Worm (Caenorhabditis elegans) whole organism, mixed stage, embryonic: Measurements from ENCODE around the gene ints-13.
A peak's percentile ranks its signal among the peaks of the same experiment; 100 is the strongest.

Source experiments
- M03D4.4 ChIP-seq: sonication (generic microtip); optimal IDR thresholded peaks from 2 replicates; lab custom pipeline; 2017; ENCODE audit warnings: mild to moderate bottlenecking, missing genetic modification characterization, missing compliant biosample characterization
- bed-3 ChIP-seq: fragments of 200-800 bp; sonication (Bioruptor generic); optimal IDR thresholded peaks from 3 replicates; lab custom pipeline; 2018; ENCODE audit warnings: mild to moderate bottlenecking, missing genetic modification characterization, moderate library complexity, missing compliant biosample characterization
- blmp-1 ChIP-seq: fragments of 150-350 bp; optimal IDR thresholded peaks from 2 replicates; lab custom pipeline; 2014; ENCODE audit warnings: missing biosample characterization, missing genetic modification characterization
- ceh-39 ChIP-seq: fragments of 150-350 bp; optimal IDR thresholded peaks from 2 replicates; lab custom pipeline; 2014; ENCODE audit warnings: missing biosample characterization, missing genetic modification characterization
- ceh-43 ChIP-seq: fragments of 200-800 bp; sonication (Bioruptor generic); optimal IDR thresholded peaks from 2 replicates; lab custom pipeline; 2018; ENCODE audit warnings: mild to moderate bottlenecking, missing genetic modification characterization, moderate library complexity, missing compliant biosample characterization
- ceh-83 ChIP-seq: fragments of 200-800 bp; sonication (Bioruptor generic); optimal IDR thresholded peaks from 2 replicates; lab custom pipeline; 2018; ENCODE audit warnings: mild to moderate bottlenecking, missing genetic modification characterization, missing compliant biosample characterization
- ces-1 ChIP-seq: fragments of 150-350 bp; optimal IDR thresholded peaks from 2 replicates; lab custom pipeline; 2014; ENCODE audit warnings: missing biosample characterization, missing genetic modification reagents, missing genetic modification characterization
- cnd-1 ChIP-seq: fragments of 200-800 bp; sonication (Bioruptor generic); optimal IDR thresholded peaks from 2 replicates; lab custom pipeline; 2018; ENCODE audit warnings: mild to moderate bottlenecking, missing genetic modification characterization, missing compliant biosample characterization
- drap-1 ChIP-seq: fragments of 200-800 bp; sonication (Bioruptor generic); optimal IDR thresholded peaks from 3 replicates; lab custom pipeline; 2018; ENCODE audit warnings: mild to moderate bottlenecking, missing genetic modification characterization, missing compliant biosample characterization
- elt-1 ChIP-seq: sonication (generic microtip); optimal IDR thresholded peaks from 2 replicates; lab custom pipeline; 2017; ENCODE audit warnings: missing genetic modification characterization, mild to moderate bottlenecking, missing compliant biosample characterization, antibody characterized with exemption, moderate library complexity, borderline replicate concordance; ENCODE audit not compliant: insufficient read depth
- hlh-1 ChIP-seq: fragments of 150-350 bp; optimal IDR thresholded peaks from 2 replicates; lab custom pipeline; 2014; ENCODE audit warnings: missing biosample characterization, missing genetic modification reagents, missing genetic modification characterization
- lin-13 ChIP-seq: fragments of 150-350 bp; optimal IDR thresholded peaks from 2 replicates; lab custom pipeline; 2014; ENCODE audit warnings: missing biosample characterization, missing genetic modification characterization
- lin-32 ChIP-seq: fragments of 200-800 bp; sonication (Bioruptor generic); optimal IDR thresholded peaks from 2 replicates; lab custom pipeline; 2018; ENCODE audit warnings: mild to moderate bottlenecking, missing genetic modification characterization, missing compliant biosample characterization
- mab-5 ChIP-seq: fragments of 150-350 bp; optimal IDR thresholded peaks from 2 replicates; lab custom pipeline; 2014; ENCODE audit warnings: missing biosample characterization, missing genetic modification characterization
- mep-1 ChIP-seq: fragments of 150-350 bp; optimal IDR thresholded peaks from 2 replicates; lab custom pipeline; 2017; ENCODE audit warnings: missing biosample characterization, missing genetic modification reagents, missing genetic modification characterization, inconsistent platforms
- mls-2 ChIP-seq: sonication (generic microtip); optimal IDR thresholded peaks from 2 replicates; lab custom pipeline; 2016; ENCODE audit warnings: mild to moderate bottlenecking, missing genetic modification characterization, moderate library complexity, missing compliant biosample characterization
- nhr-12 ChIP-seq: fragments of 150-350 bp; optimal IDR thresholded peaks from 2 replicates; lab custom pipeline; 2014; ENCODE audit warnings: missing biosample characterization, missing genetic modification characterization
- nhr-2 ChIP-seq: fragments of 150-350 bp; optimal IDR thresholded peaks from 2 replicates; lab custom pipeline; 2014; ENCODE audit warnings: missing biosample characterization, missing genetic modification characterization
- nhr-237 ChIP-seq: fragments of 150-350 bp; optimal IDR thresholded peaks from 2 replicates; lab custom pipeline; 2014; ENCODE audit warnings: missing biosample characterization, missing genetic modification characterization
- pha-4 ChIP-seq: fragments of 150-350 bp; optimal IDR thresholded peaks from 2 replicates; lab custom pipeline; 2018; ENCODE audit warnings: missing biosample characterization, missing genetic modification reagents, missing genetic modification characterization
- sem-2 ChIP-seq: fragments of 200-800 bp; sonication (Bioruptor generic); optimal IDR thresholded peaks from 2 replicates; lab custom pipeline; 2018; ENCODE audit warnings: mild to moderate bottlenecking, missing genetic modification characterization, missing compliant biosample characterization
- snpc-4 ChIP-seq: fragments of 150-350 bp; optimal IDR thresholded peaks from 2 replicates; lab custom pipeline; 2014; ENCODE audit warnings: missing biosample characterization, missing genetic modification characterization
- sptf-1 ChIP-seq: sonication (generic microtip); optimal IDR thresholded peaks from 2 replicates; lab custom pipeline; 2017; ENCODE audit warnings: mild to moderate bottlenecking, missing genetic modification characterization, moderate library complexity, missing compliant biosample characterization
- tbx-8 ChIP-seq: fragments of 200-800 bp; sonication (Bioruptor generic); optimal IDR thresholded peaks from 2 replicates; lab custom pipeline; 2018; ENCODE audit warnings: mild to moderate bottlenecking, missing genetic modification characterization, moderate library complexity, missing compliant biosample characterization
- unc-120 ChIP-seq: sonication (generic microtip); optimal IDR thresholded peaks from 2 replicates; lab custom pipeline; 2017; ENCODE audit warnings: missing genetic modification characterization, missing compliant biosample characterization; ENCODE audit not compliant: poor library complexity, severe bottlenecking
- unc-39 ChIP-seq: fragments of 150-350 bp; optimal IDR thresholded peaks from 2 replicates; lab custom pipeline; 2014; ENCODE audit warnings: missing biosample characterization, missing genetic modification characterization
- unc-62 ChIP-seq: fragments of 150-350 bp; optimal IDR thresholded peaks from 2 replicates; lab custom pipeline; 2014; ENCODE audit warnings: missing biosample characterization, missing genetic modification reagents, missing genetic modification characterization
- ztf-11 ChIP-seq: fragments of 150-350 bp; optimal IDR thresholded peaks from 2 replicates; lab custom pipeline; 2014; ENCODE audit warnings: missing biosample characterization, missing genetic modification characterization

Gene ints-13

DNA sequence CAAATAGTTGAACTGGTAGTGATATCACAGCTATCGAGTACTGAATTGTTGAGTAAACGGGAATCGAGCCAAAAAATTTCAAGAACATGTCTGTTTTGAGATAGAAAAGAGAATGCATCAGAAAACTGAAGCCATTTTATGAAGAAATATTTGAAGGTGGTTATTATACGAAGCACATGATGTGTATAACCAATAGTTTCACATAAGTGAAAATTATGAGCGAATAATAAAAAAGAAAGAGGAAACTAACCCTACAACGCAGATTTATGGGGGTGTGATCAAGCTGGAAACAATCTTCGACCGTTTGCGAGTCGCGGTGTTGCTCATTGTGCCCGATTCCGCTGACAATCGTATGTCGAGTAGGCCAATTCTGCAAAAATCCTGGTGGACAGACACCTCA is 36.0 kb upstream of the ints-13 start, which contains the start of gene srh-282:
Gene srh-282 (minus strand): TSS at position 101 of the 400 bp plus-strand sequence.
- TF ChIP-seq mep-1 (tag; lab: Kevin White, UChicago) (no peak), sptf-1 (tag; lab: Kevin White, UChicago) (no peak), ceh-43 (GFP tag; lab: Kevin White, UChicago) (no peak), ztf-11 (tag; lab: Kevin White, UChicago) (no peak), mab-5 (tag; lab: Kevin White, UChicago) (no peak), bed-3 (no peak), tbx-8 (GFP tag; lab: Kevin White, UChicago) (no peak), unc-39 (tag; lab: Kevin White, UChicago) (no peak), lin-13 (tag; lab: Kevin White, UChicago) (no peak), nhr-12 (no peak), mls-2 (tag; lab: Kevin White, UChicago) (no peak), ceh-83 (GFP tag; lab: Kevin White, UChicago) (no peak), unc-62 (GFP tag; lab: Kevin White, UChicago) (no peak), nhr-2 (tag; lab: Kevin White, UChicago) (no peak), blmp-1 (tag; lab: Kevin White, UChicago) (no peak), hlh-1 (tag; lab: Kevin White, UChicago) (no peak), drap-1 (GFP tag; lab: Kevin White, UChicago) (no peak), elt-1 (tag; lab: Kevin White, UChicago) (no peak), snpc-4 (tag; lab: Kevin White, UChicago) (no peak), lin-32 (GFP tag; lab: Kevin White, UChicago) (no peak)

- TF ChIP-seq drap-1 (GFP tag; lab: Kevin White, UChicago): no peak
- TF ChIP-seq mls-2 (tag; lab: Kevin White, UChicago): no peak
- TF ChIP-seq nhr-237 (tag; lab: Kevin White, UChicago): no peak
- no peak for TF ChIP-seq pha-4 (tag; lab: Kevin White, UChicago)
- no peak for TF ChIP-seq mab-5 (tag; lab: Kevin White, UChicago)
- TF ChIP-seq elt-1 (tag; lab: Kevin White, UChicago): no peak
- no peak for TF ChIP-seq sptf-1 (tag; lab: Kevin White, UChicago)
- TF ChIP-seq cnd-1 (tag; lab: Kevin White, UChicago): no peak
These were observed 31.9 kb upstream of the ints-13 start, which contains the start of gene T21D12.11 for ce11 chrIV:269107-269506. T21D12.11 (plus strand) TSS chrIV:269407.

ce11 chrIV:266148-266547 is 28.9 kb upstream of the ints-13 start, which contains the start of gene T21D12.12:
T21D12.12 (plus strand) TSS chrIV:266448.
- TF ChIP-seq M03D4.4 (tag; lab: Kevin White, UChicago): no peak
- TF ChIP-seq blmp-1 (tag; lab: Kevin White, UChicago): no peak
- TF ChIP-seq ceh-39 (tag; lab: Kevin White, UChicago): no peak

ce11 chrIV:264182-264709 is 27.0 kb upstream of the ints-13 start, which contains the start of gene pat-6:
pat-6 (minus strand) TSS chrIV:264232.
- TF ChIP-seq unc-62 (GFP tag; lab: Kevin White, UChicago) (peak; percentile 27), unc-120 (tag; lab: Kevin White, UChicago) (peak; percentile 76), hlh-1 (tag; lab: Kevin White, UChicago) (peak; percentile 44), ces-1 (GFP tag; lab: Kevin White, UChicago) (peak; percentile 50), lin-13 (tag; lab: Kevin White, UChicago) (no peak)

ce11 chrIV:262460-262859 is 25.2 kb upstream of the ints-13 start:
- TF ChIP-seq elt-1 (tag; lab: Kevin White, UChicago) (no peak), pha-4 (tag; lab: Kevin White, UChicago) (no peak), ceh-39 (tag; lab: Kevin White, UChicago) (no peak), ceh-83 (GFP tag; lab: Kevin White, UChicago) (no peak), sem-2 (GFP tag; lab: Kevin White, UChicago) (no peak)
